Worm (Caenorhabditis elegans): ENCODE data around the gene tag-124.

ce11 chrII:9621913-9622348 is 30.8 kb downstream of the tag-124 start:
- TF ChIP-seq lsy-2 (tag; optimal IDR thresholded peaks at IDR 0.05) (no peak), nhr-76 (tag; optimal IDR thresholded peaks at IDR 0.05) (no peak), unc-62 (GFP tag; optimal IDR thresholded peaks at IDR 0.05) (no peak), ceh-43 (GFP tag; optimal IDR thresholded peaks at IDR 0.05) (no peak), nhr-28 (tag; optimal IDR thresholded peaks at IDR 0.05) (no peak), pha-4 (tag; optimal IDR thresholded peaks at IDR 0.05) (no peak), ces-1 (GFP tag; optimal IDR thresholded peaks at IDR 0.05) (no peak), nhr-237 (tag; optimal IDR thresholded peaks at IDR 0.05) (no peak), snpc-4 (tag; optimal IDR thresholded peaks at IDR 0.05) (no peak), elt-1 (tag; optimal IDR thresholded peaks at IDR 0.05; ENCODE audit: borderline replicate concordance, insufficient read depth) (no peak), elt-3 (tag; optimal IDR thresholded peaks at IDR 0.05) (no peak), nhr-12 (tag; optimal IDR thresholded peaks at IDR 0.05) (no peak)
